Worm (Caenorhabditis elegans): ENCODE measurements around the gene F46C8.3.

F46C8.3 gene

ce11 chrX:7550452-7550851, 25.1 kb downstream of the F46C8.3 start:
- TF ChIP-seq Y53F4B.3 (GFP tag; IDR thresholded peaks at IDR 0.05), result no peak
- no peak for TF ChIP-seq snpc-1.3 (tag; optimal IDR thresholded peaks at IDR 0.05; ENCODE audit: insufficient read depth)
- TF ChIP-seq F22D6.2 (tag; optimal IDR thresholded peaks at IDR 0.05), result no peak
- no peak for TF ChIP-seq dox-1 (GFP tag; IDR thresholded peaks at IDR 0.05)
- no peak for TF ChIP-seq T07F8.4 (tag; optimal IDR thresholded peaks at IDR 0.05)
- TF ChIP-seq bed-1 (GFP tag; IDR thresholded peaks at IDR 0.05), result no peak
- TF ChIP-seq nhr-27 (tag; optimal IDR thresholded peaks at IDR 0.05), result no peak
- TF ChIP-seq mes-4 (tag; optimal IDR thresholded peaks at IDR 0.05), result no peak
- TF ChIP-seq Y53G8AR.9 (GFP tag; conservative IDR thresholded peaks at IDR 0.05), result no peak

- TF ChIP-seq madf-8 (GFP tag; conservative IDR thresholded peaks at IDR 0.05) (no peak), efl-1 (GFP tag; optimal IDR thresholded peaks at IDR 0.05) (no peak), lir-1 (GFP tag; conservative IDR thresholded peaks at IDR 0.05) (no peak), Y67H2A.10 (GFP tag; conservative IDR thresholded peaks at IDR 0.05) (no peak), ekl-4 (GFP tag; IDR thresholded peaks at IDR 0.05) (no peak), ztf-18 (tag; optimal IDR thresholded peaks at IDR 0.05) (no peak), nhr-80 (tag; optimal IDR thresholded peaks at IDR 0.05) (no peak), F52B5.7 (tag; optimal IDR thresholded peaks at IDR 0.05) (no peak), ztf-28 (GFP tag; IDR thresholded peaks at IDR 0.05) (no peak), Y79H2A.3 (GFP tag; conservative IDR thresholded peaks at IDR 0.05) (no peak)
Observed at ce11 chrX:7553331-7553730, 28.0 kb downstream of the F46C8.3 start.

ce11 chrX:7554326-7554725, 29.0 kb downstream of the F46C8.3 start, which contains the start of gene F46C8.8:
F46C8.8 (minus strand) TSS chrX:7554426.
- TF ChIP-seq F22D6.2 (tag; optimal IDR thresholded peaks at IDR 0.05) (no peak), ccch-3 (GFP tag; optimal IDR thresholded peaks at IDR 0.05) (no peak), F33H1.4 (GFP tag; IDR thresholded peaks at IDR 0.05) (no peak), fkh-3 (tag; optimal IDR thresholded peaks at IDR 0.05) (no peak), mxl-1 (tag; optimal IDR thresholded peaks at IDR 0.05) (no peak), hsf-1 (GFP tag; IDR thresholded peaks at IDR 0.05) (no peak), Y53F4B.3 (GFP tag; IDR thresholded peaks at IDR 0.05) (no peak), chd-7 (tag; optimal IDR thresholded peaks at IDR 0.05) (no peak), nfya-2 (GFP tag; IDR thresholded peaks at IDR 0.05) (no peak), repo-1 (tag; optimal IDR thresholded peaks at IDR 0.05) (no peak), nhr-120 (GFP tag; IDR thresholded peaks at IDR 0.05) (no peak), F57A8.1 (GFP tag; optimal IDR thresholded peaks at IDR 0.05) (no peak), gei-17 (GFP tag; optimal IDR thresholded peaks at IDR 0.05) (no peak), ztf-26 (tag; optimal IDR thresholded peaks at IDR 0.05) (no peak), snpc-4 (GFP tag; optimal IDR thresholded peaks at IDR 0.05) (no peak), snpc-4 (tag; optimal IDR thresholded peaks at IDR 0.05) (no peak), unc-62 (GFP tag; optimal IDR thresholded peaks at IDR 0.05) (no peak), mel-28 (tag; optimal IDR thresholded peaks at IDR 0.05; ENCODE audit: borderline replicate concordance) (no peak)

- TF ChIP-seq Y56A3A.18 (GFP tag; IDR thresholded peaks at IDR 0.05), result no peak
- peak; percentile 85 for TF ChIP-seq nhr-80 (tag; optimal IDR thresholded peaks at IDR 0.05)
- TF ChIP-seq atf-7 (tag; optimal IDR thresholded peaks at IDR 0.05), result no peak
- no peak for TF ChIP-seq efl-1 (GFP tag; optimal IDR thresholded peaks at IDR 0.05)
- TF ChIP-seq cebp-1 (GFP tag; IDR thresholded peaks at IDR 0.05), result no peak
- no peak for TF ChIP-seq cebp-1 (tag; optimal IDR thresholded peaks at IDR 0.05)
Observed at ce11 chrX:7558928-7559455, 33.6 kb downstream of the F46C8.3 start, which contains the start of the genes PDB1.1 and F08C6.5. PDB1.1 (minus strand) TSS chrX:7559085. F08C6.5 (plus strand) TSS chrX:7559405.
